Fruit fly (Drosophila melanogaster): ENCODE measurements around the gene CG9801.

DNA sequence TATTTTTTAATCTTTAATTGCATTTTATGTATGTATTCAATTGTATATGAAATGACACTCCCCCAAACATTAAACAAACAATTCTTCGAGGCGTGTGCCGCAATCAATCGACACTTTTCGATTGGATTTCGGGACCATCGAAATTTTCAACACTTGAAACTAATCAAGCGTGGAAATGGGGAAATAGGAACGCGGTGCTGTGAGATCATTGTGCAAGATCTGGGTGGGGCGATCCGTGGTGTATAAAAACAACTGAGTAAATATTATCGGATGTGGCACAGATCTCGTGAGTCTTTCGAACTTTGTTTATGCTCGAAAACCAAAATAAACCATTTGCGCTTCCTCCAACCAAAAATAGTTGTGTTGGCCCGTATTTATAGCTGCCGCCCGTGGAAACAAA, 6.2 kb downstream of the CG9801 start:
- TF ChIP-seq dimm (GFP tag; IDR thresholded peaks at IDR 0.05): no peak
- TF ChIP-seq ara (GFP tag; IDR thresholded peaks at IDR 0.05): no peak
- no peak for TF ChIP-seq CG1602 (GFP tag; optimal IDR thresholded peaks at IDR 0.05)
- no peak for TF ChIP-seq jumu (GFP tag; optimal IDR thresholded peaks at IDR 0.05)
- no peak for TF ChIP-seq Bgb (GFP tag; IDR thresholded peaks at IDR 0.05; ENCODE audit: partially characterized antibody)
- no peak for TF ChIP-seq CG6654 (GFP tag; optimal IDR thresholded peaks at IDR 0.05)
- no peak for TF ChIP-seq CG10209 (GFP tag; optimal IDR thresholded peaks at IDR 0.05)
- TF ChIP-seq Adf1 (GFP tag; IDR thresholded peaks at IDR 0.05): no peak
- no peak for TF ChIP-seq Sox102F (GFP tag; optimal IDR thresholded peaks at IDR 0.05)
- no peak for TF ChIP-seq MTF-1 (GFP tag; optimal IDR thresholded peaks at IDR 0.05; ENCODE audit: borderline replicate concordance)
- TF ChIP-seq Hr78 (GFP tag; optimal IDR thresholded peaks at IDR 0.05): no peak
- no peak for TF ChIP-seq Oli (tag; optimal IDR thresholded peaks at IDR 0.05)
- TF ChIP-seq exex (tag; optimal IDR thresholded peaks at IDR 0.05): no peak
- TF ChIP-seq CG10147 (GFP tag; optimal IDR thresholded peaks at IDR 0.05): no peak
